Fruit fly (Drosophila melanogaster): ENCODE measurements around the gene PolD3.

dm6 chr2L:15274292-15274691 lies 18.2 kb upstream of the PolD3 start:
- TF ChIP-seq Dfd (GFP tag; optimal IDR thresholded peaks at IDR 0.05) (no peak), OdsH (GFP tag; optimal IDR thresholded peaks at IDR 0.05) (no peak), lola (GFP tag; optimal IDR thresholded peaks at IDR 0.05) (no peak), Abd-B (GFP tag; optimal IDR thresholded peaks at IDR 0.05) (no peak), CG9705 (GFP tag; optimal IDR thresholded peaks at IDR 0.05) (no peak), h (GFP tag; optimal IDR thresholded peaks at IDR 0.05) (no peak), Rel (GFP tag; optimal IDR thresholded peaks at IDR 0.05) (no peak), Rel (tag; optimal IDR thresholded peaks at IDR 0.05) (no peak)
